Worm (Caenorhabditis elegans): ENCODE data around the gene ZK1010.12.
A peak's percentile ranks its signal among the peaks of the same experiment; 100 is the strongest.

ZK1010.12 gene

ce11 chrIII:13013912-13014311, 22.8 kb downstream of the ZK1010.12 start:
- TF ChIP-seq nhr-28 (tag; optimal IDR thresholded peaks at IDR 0.05) (no peak), fkh-10 (GFP tag; optimal IDR thresholded peaks at IDR 0.05) (no peak), nhr-6 (tag; optimal IDR thresholded peaks at IDR 0.05) (no peak), dmd-6 (GFP tag; IDR thresholded peaks at IDR 0.05) (no peak), attf-4 (tag; optimal IDR thresholded peaks at IDR 0.05) (no peak), zfp-2 (tag; optimal IDR thresholded peaks at IDR 0.05) (no peak), unc-62 (GFP tag; optimal IDR thresholded peaks at IDR 0.05 in 1 of 2) (peak in 1 of 2 experiments; percentile 66), unc-62 (tag; optimal IDR thresholded peaks at IDR 0.05) (no peak)

ce11 chrIII:13015754-13016317, 24.7 kb downstream of the ZK1010.12 start:
- peak; percentile 50; the same call in 1 of the 2 replicates for TF ChIP-seq php-3 (GFP tag; IDR thresholded peaks at IDR 0.05)
- peak; percentile 70 for TF ChIP-seq hlh-30 (tag; optimal IDR thresholded peaks at IDR 0.05; ENCODE audit: insufficient read depth)
- TF ChIP-seq lin-39 (tag; optimal IDR thresholded peaks at IDR 0.05): no peak
- TF ChIP-seq hlh-11 (tag; optimal IDR thresholded peaks at IDR 0.05): peak; percentile 54
- TF ChIP-seq ctbp-1 (GFP tag; IDR thresholded peaks at IDR 0.05): peak; percentile 75; the same call in 1 of the 2 replicates
- no peak for TF ChIP-seq pqm-1 (tag; optimal IDR thresholded peaks at IDR 0.05)
- TF ChIP-seq lin-38 (GFP tag; IDR thresholded peaks at IDR 0.05): peak; percentile 80
- TF ChIP-seq mdt-29 (GFP tag; IDR thresholded peaks at IDR 0.05): 0 out of 2 replicates have a peak, but pooled peaks have one; percentile 22
- TF ChIP-seq unc-62 (GFP tag; optimal IDR thresholded peaks at IDR 0.05 in 1 of 2): peak in 1 of 2 experiments; percentile 70
- no peak for TF ChIP-seq unc-62 (tag; optimal IDR thresholded peaks at IDR 0.05)
- TF ChIP-seq nhr-102 (tag; optimal IDR thresholded peaks at IDR 0.05): peak; percentile 87
- TF ChIP-seq F49E8.2 (tag; optimal IDR thresholded peaks at IDR 0.05; ENCODE audit: borderline replicate concordance): peak; percentile 50
- peak; percentile 73; the same call in 1 of the 2 replicates for TF ChIP-seq F26F4.8 (GFP tag; conservative IDR thresholded peaks at IDR 0.05)
- TF ChIP-seq daf-12 (tag; optimal IDR thresholded peaks at IDR 0.05): no peak
- TF ChIP-seq nhr-41 (GFP tag; IDR thresholded peaks at IDR 0.05): 0 out of 2 replicates have a peak, but pooled peaks have one; percentile 20
- TF ChIP-seq mdl-1 (tag; optimal IDR thresholded peaks at IDR 0.05): peak in 1 of 2 experiments; percentile 30
- TF ChIP-seq cey-2 (tag; optimal IDR thresholded peaks at IDR 0.05; ENCODE audit: borderline replicate concordance, insufficient read depth): no peak
- TF ChIP-seq spr-1 (tag; optimal IDR thresholded peaks at IDR 0.05): peak; percentile 66
- TF ChIP-seq hmg-1.1 (GFP tag; IDR thresholded peaks at IDR 0.05): peak; percentile 85
- TF ChIP-seq lin-15B (tag; optimal IDR thresholded peaks at IDR 0.05): no peak
- TF ChIP-seq duxl-1 (tag; optimal IDR thresholded peaks at IDR 0.05; ENCODE audit: poor library complexity): peak; percentile 71
- TF ChIP-seq pha-4 (GFP tag; IDR thresholded peaks at IDR 0.05): peak; percentile 73
- no peak for TF ChIP-seq pha-4 (tag; optimal IDR thresholded peaks at IDR 0.05)
- TF ChIP-seq nhr-77 (tag; optimal IDR thresholded peaks at IDR 0.05): no peak
- TF ChIP-seq lin-1 (GFP tag; IDR thresholded peaks at IDR 0.05): 0 out of 2 replicates have a peak, but pooled peaks have one; percentile 16
- TF ChIP-seq F37D6.2 (tag; optimal IDR thresholded peaks at IDR 0.05): peak; percentile 1
- TF ChIP-seq zfp-2 (tag; optimal IDR thresholded peaks at IDR 0.05): no peak
- peak; percentile 66 for TF ChIP-seq dmd-6 (GFP tag; IDR thresholded peaks at IDR 0.05)
- peak; percentile 40 to 79; a peak in 2 of 4 replicates for TF ChIP-seq madf-5 (GFP tag; IDR thresholded peaks at IDR 0.05)
- no peak for TF ChIP-seq nhr-11 (tag; optimal IDR thresholded peaks at IDR 0.05)
- TF ChIP-seq hif-1 (tag; optimal IDR thresholded peaks at IDR 0.05): peak in 1 of 2 experiments; percentile 29
- peak; percentile 54; the same call in 1 of the 2 replicates for TF ChIP-seq ceh-20 (GFP tag; IDR thresholded peaks at IDR 0.05)
- TF ChIP-seq F10B5.3 (tag; optimal IDR thresholded peaks at IDR 0.05): no peak
- peak; percentile 69; the same call in 1 of the 2 replicates for TF ChIP-seq arid-1 (GFP tag; conservative IDR thresholded peaks at IDR 0.05)
- peak; percentile 25 for TF ChIP-seq spr-3 (GFP tag; optimal IDR thresholded peaks at IDR 0.05)
- TF ChIP-seq fkh-10 (GFP tag; optimal IDR thresholded peaks at IDR 0.05): peak; percentile 30
- TF ChIP-seq dmd-8 (GFP tag; IDR thresholded peaks at IDR 0.05): peak; percentile 79
- TF ChIP-seq lin-13 (GFP tag; optimal IDR thresholded peaks at IDR 0.05): peak; percentile 3
- no peak for TF ChIP-seq ZK546.5 (tag; optimal IDR thresholded peaks at IDR 0.05)
- 0 out of 2 replicates have a peak, but pooled peaks have one; percentile 28 for TF ChIP-seq zfp-3 (GFP tag; conservative IDR thresholded peaks at IDR 0.05)
- TF ChIP-seq snpc-4 (tag; optimal IDR thresholded peaks at IDR 0.05): no peak
- TF ChIP-seq Y105C5A.15 (GFP tag; IDR thresholded peaks at IDR 0.05): peak; percentile 72; the same call in 1 of the 2 replicates
- peak in 1 of 2 experiments; percentile 64 for TF ChIP-seq lsy-2 (tag; optimal IDR thresholded peaks at IDR 0.05)
